Worm (Caenorhabditis elegans): Measurements from ENCODE around the gene C50D2.6.

C50D2.6 gene

DNA sequence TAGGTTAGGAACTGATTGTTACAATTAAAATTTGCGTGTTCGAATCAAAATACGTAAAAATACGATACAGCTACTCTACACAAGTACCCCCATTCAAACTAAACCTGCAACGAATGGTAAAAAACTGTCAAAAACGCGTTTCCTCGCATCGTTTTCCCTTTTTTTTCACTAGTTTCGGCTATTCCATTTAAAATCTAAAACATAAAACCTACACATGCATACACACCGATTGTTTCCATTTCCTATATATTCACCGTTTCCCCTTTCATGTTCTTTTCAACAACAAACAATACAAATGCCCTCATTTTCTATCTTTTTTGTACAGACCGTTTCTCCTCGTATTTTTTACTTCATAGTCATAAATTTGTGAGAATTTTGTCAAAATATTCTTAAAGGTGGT is 15.5 kb upstream of the C50D2.6 start:
- TF ChIP-seq unc-86 (tag; optimal IDR thresholded peaks at IDR 0.05) (no peak), blmp-1 (tag; optimal IDR thresholded peaks at IDR 0.05) (peak; percentile 72)

DNA sequence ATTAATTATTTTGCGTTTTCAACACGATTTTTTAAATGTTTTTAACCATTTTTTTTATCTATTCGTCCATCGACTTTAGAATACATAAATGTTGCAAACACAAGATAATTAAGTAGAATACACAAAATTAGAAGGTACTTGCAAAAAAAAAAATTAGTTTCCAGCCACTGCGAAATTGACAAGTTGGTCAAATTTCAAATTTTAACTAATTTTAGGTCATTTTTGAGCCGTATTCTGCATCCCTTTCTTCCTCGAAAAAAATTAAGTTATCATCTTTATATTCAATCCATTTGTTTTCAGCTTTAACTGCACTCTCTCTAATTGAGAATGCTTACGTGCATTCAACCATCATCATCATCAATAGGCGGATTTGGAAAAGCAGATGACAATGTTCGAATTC is 14.9 kb upstream of the C50D2.6 start, which contains the start of gene egl-26:
TSS of gene egl-26 (plus strand) at position 301 of the 400 bp plus-strand sequence.
- TF ChIP-seq C16A3.4 (tag; optimal IDR thresholded peaks at IDR 0.05) (no peak), unc-98 (GFP tag; IDR thresholded peaks at IDR 0.05) (no peak), nhr-71 (tag; optimal IDR thresholded peaks at IDR 0.05) (no peak), ceh-90 (tag; optimal IDR thresholded peaks at IDR 0.05) (no peak), pax-3 (tag; optimal IDR thresholded peaks at IDR 0.05) (no peak), swsn-7 (tag; optimal IDR thresholded peaks at IDR 0.05) (no peak)

DNA sequence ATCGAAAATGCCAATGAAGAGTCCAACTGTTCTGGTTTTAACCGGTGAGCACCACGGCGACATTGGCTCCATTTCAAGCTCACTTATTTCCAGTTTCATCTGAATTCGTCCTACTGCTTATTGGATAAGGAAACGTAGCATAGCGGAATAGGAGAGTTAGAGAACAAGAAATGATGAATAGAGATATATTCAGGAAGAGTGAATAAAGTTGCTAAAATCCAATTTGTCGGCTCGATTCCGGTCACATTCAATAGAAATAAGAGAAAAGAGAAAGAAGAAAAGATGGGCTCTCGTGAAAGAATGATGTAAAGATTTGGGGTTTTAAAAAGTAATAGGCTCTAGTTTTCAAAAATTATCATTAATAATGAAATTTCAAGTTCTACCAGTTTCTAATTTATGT is 10.9 kb upstream of the C50D2.6 start:
- TF ChIP-seq irx-1 (tag; optimal IDR thresholded peaks at IDR 0.05) = no peak
- no peak for TF ChIP-seq ztf-11 (tag; optimal IDR thresholded peaks at IDR 0.05)
- no peak for TF ChIP-seq ets-5 (GFP tag; IDR thresholded peaks at IDR 0.05)
- TF ChIP-seq mdl-1 (tag; optimal IDR thresholded peaks at IDR 0.05) = no peak
- TF ChIP-seq xbp-1 (tag; optimal IDR thresholded peaks at IDR 0.05) = peak; percentile 19
- no peak for TF ChIP-seq elt-2 (tag; optimal IDR thresholded peaks at IDR 0.05)
- no peak for TF ChIP-seq vab-15 (tag; optimal IDR thresholded peaks at IDR 0.05)
- no peak for TF ChIP-seq dsc-1 (tag; optimal IDR thresholded peaks at IDR 0.05)
- TF ChIP-seq lir-3 (tag; optimal IDR thresholded peaks at IDR 0.05; ENCODE audit: poor library complexity) = no peak
- no peak for TF ChIP-seq nhr-11 (tag; optimal IDR thresholded peaks at IDR 0.05)
- no peak for TF ChIP-seq sox-4 (tag; optimal IDR thresholded peaks at IDR 0.05)
- TF ChIP-seq lin-14 (GFP tag; optimal IDR thresholded peaks at IDR 0.05) = peak; percentile 61
- no peak for TF ChIP-seq isw-1 (GFP tag; IDR thresholded peaks at IDR 0.05)
- TF ChIP-seq unc-30 (tag; optimal IDR thresholded peaks at IDR 0.05) = no peak
- TF ChIP-seq ces-1 (GFP tag; optimal IDR thresholded peaks at IDR 0.05) = peak; percentile 59
- no peak for TF ChIP-seq snu-23 (GFP tag; optimal IDR thresholded peaks at IDR 0.05)
- TF ChIP-seq fkh-10 (GFP tag; optimal IDR thresholded peaks at IDR 0.05) = peak; percentile 83

DNA sequence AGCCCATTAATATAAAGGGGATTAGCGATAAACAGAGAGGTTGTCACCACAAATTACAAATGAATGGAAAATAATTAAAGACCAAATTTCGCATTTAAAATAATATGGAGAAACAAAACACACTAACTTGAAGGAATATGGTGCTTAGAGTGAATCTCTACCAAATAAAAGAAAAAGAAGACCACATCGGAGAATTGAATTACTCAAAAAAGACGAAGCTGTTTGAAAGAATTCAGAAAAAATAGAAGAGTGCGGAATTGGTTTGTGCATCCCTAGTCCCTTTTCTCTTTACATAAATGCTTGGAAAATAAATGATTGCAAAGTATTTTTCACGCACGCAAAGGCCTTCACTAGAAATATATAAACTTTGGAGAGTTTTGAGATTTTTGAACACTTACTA is 10.3 kb upstream of the C50D2.6 start:
- TF ChIP-seq efl-3 (GFP tag; optimal IDR thresholded peaks at IDR 0.05) (no peak), unc-86 (tag; optimal IDR thresholded peaks at IDR 0.05) (no peak), ztf-4 (tag; optimal IDR thresholded peaks at IDR 0.05) (no peak), unc-30 (tag; optimal IDR thresholded peaks at IDR 0.05) (no peak), ceh-8 (GFP tag; optimal IDR thresholded peaks at IDR 0.05) (peak; percentile 50), snu-23 (GFP tag; optimal IDR thresholded peaks at IDR 0.05) (no peak), lin-14 (GFP tag; optimal IDR thresholded peaks at IDR 0.05) (peak; percentile 33), nhr-47 (tag; optimal IDR thresholded peaks at IDR 0.05) (no peak), mef-2 (tag; optimal IDR thresholded peaks at IDR 0.05) (no peak), alr-1 (tag; optimal IDR thresholded peaks at IDR 0.05; ENCODE audit: borderline replicate concordance) (no peak), jun-1 (tag; optimal IDR thresholded peaks at IDR 0.05) (no peak), nhr-237 (tag; optimal IDR thresholded peaks at IDR 0.05) (no peak)

DNA sequence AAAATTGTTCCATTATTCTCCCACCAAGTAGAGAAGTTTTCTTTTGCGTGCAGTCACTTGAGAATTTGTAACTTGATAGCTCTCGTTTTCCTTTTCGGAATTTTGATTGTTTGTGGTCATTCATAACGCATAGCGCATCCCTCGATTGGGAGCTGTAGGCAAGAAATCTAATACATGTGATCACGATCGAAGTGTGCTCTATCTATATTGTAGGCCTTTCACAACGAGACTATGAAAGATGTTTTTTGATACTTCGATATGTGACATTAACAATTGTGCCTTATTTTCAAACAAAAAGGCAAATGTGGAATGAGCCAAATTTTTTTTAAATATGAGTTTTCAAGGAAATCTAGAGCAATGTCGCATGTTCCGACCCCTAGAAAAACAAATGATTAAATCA is 8.4 kb upstream of the C50D2.6 start:
- TF ChIP-seq pag-3 (tag; optimal IDR thresholded peaks at IDR 0.05; ENCODE audit: borderline replicate concordance, insufficient read depth) = no peak
- TF ChIP-seq ama-1 (optimal IDR thresholded peaks at IDR 0.05) = no peak
- TF ChIP-seq mdl-1 (tag; optimal IDR thresholded peaks at IDR 0.05) = no peak
- TF ChIP-seq tbx-2 (tag; optimal IDR thresholded peaks at IDR 0.05) = no peak
- no peak for TF ChIP-seq hlh-4 (tag; optimal IDR thresholded peaks at IDR 0.05)
- TF ChIP-seq snpc-4 (tag; optimal IDR thresholded peaks at IDR 0.05) = no peak
- TF ChIP-seq fkh-4 (tag; optimal IDR thresholded peaks at IDR 0.05; ENCODE audit: borderline replicate concordance) = no peak
- no peak for TF ChIP-seq lsy-2 (tag; optimal IDR thresholded peaks at IDR 0.05)

Data from whole organism, L1 larva.